Worm (Caenorhabditis elegans) whole organism, late embryonic: Measurements from ENCODE around the gene cdr-4.

Experiments
- K02D7.2 ChIP-seq: sonication (generic microtip); optimal IDR thresholded peaks from 2 replicates; lab custom pipeline; 2017; ENCODE audit warnings: mild to moderate bottlenecking, missing genetic modification characterization, missing compliant biosample characterization
- ama-1 ChIP-seq: fragments of 150-350 bp; optimal IDR thresholded peaks from 2 replicates; lab custom pipeline; 2014
- ceh-48 ChIP-seq: sonication (generic microtip); optimal IDR thresholded peaks from 2 replicates; lab custom pipeline; 2016; ENCODE audit warnings: missing genetic modification characterization, inconsistent platforms, missing compliant biosample characterization
- elt-2 ChIP-seq: sonication (generic microtip); optimal IDR thresholded peaks from 2 replicates; lab custom pipeline; 2016; ENCODE audit warnings: missing genetic modification reagents, missing genetic modification characterization, missing compliant biosample characterization
- hlh-8 ChIP-seq: sonication (generic microtip); optimal IDR thresholded peaks from 2 replicates; lab custom pipeline; 2016; ENCODE audit warnings: missing genotype, missing genetic modification characterization, missing compliant biosample characterization
- pag-3 ChIP-seq: sonication (generic microtip); optimal IDR thresholded peaks from 2 replicates; lab custom pipeline; 2016; ENCODE audit warnings: missing compliant biosample characterization, missing genetic modification characterization, borderline replicate concordance
- pha-4 ChIP-seq: fragments of 150-350 bp; optimal IDR thresholded peaks from 2 replicates; lab custom pipeline; 2018; ENCODE audit warnings: missing biosample characterization, missing genetic modification reagents, missing genetic modification characterization
- sdc-2 ChIP-seq: sonication (generic microtip); optimal IDR thresholded peaks from 2 replicates; lab custom pipeline; 2016; ENCODE audit warnings: missing genotype, missing genetic modification characterization, missing compliant biosample characterization
- sox-4 ChIP-seq: sonication (generic microtip); optimal IDR thresholded peaks from 2 replicates; lab custom pipeline; 2017; ENCODE audit warnings: mild to moderate bottlenecking, missing genetic modification characterization, inconsistent platforms, missing compliant biosample characterization
- tbx-2 ChIP-seq: sonication (generic microtip); optimal IDR thresholded peaks from 2 replicates; lab custom pipeline; 2016; ENCODE audit warnings: missing genetic modification characterization, missing compliant biosample characterization
- unc-42 ChIP-seq: sonication (generic microtip); optimal IDR thresholded peaks from 2 replicates; lab custom pipeline; 2016; ENCODE audit warnings: missing genotype, missing genetic modification characterization, missing compliant biosample characterization
- unc-86 ChIP-seq: sonication (generic microtip); optimal IDR thresholded peaks from 2 replicates; lab custom pipeline; 2016; ENCODE audit warnings: missing genetic modification characterization, missing compliant biosample characterization

DNA sequence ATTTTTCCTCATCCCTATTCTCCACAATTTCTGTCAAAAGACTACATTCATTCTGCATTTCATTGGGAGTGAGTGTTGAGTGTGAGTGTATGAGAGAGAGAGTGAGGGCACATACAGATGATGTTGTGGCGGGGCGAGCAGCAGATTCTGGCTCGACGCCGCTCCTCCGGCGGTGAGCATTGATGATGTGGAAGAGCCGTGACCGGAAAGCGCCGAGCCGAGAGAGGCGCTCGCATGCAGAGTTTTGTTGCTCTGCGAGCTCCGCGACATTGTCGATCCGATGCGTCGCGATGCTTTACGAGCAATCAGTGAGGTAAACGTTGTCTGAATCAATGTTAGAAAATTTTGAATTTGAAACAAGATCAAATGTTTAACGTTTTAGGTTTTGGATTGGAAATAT is 47.3 kb upstream of the cdr-4 start:
- TF ChIP-seq unc-86 (tag; lab: Kevin White, UChicago) (no peak), K02D7.2 (tag; lab: Kevin White, UChicago) (no peak), sdc-2 (tag; lab: Kevin White, UChicago) (no peak), tbx-2 (no peak), unc-42 (tag; lab: Kevin White, UChicago) (no peak), elt-2 (no peak), sox-4 (no peak), ama-1 (no peak), pag-3 (no peak), pha-4 (tag; lab: Kevin White, UChicago) (no peak), hlh-8 (tag; lab: Kevin White, UChicago) (no peak), ceh-48 (tag; lab: Kevin White, UChicago) (no peak)
